Worm (Caenorhabditis elegans) whole organism, midembryonic: ENCODE results near the gene F01D5.3.

Experiments
- T22C8.4 ChIP-seq: fragments of 200-800 bp; sonication (Bioruptor generic); IDR thresholded peaks from 2 replicates; pipeline ENCODE4 v1.3.6; 2022; ENCODE audit warnings: missing genetic modification characterization, missing compliant biosample characterization
- cog-1 ChIP-seq: sonication (generic microtip); optimal IDR thresholded peaks from 2 replicates; lab custom pipeline; 2016; ENCODE audit warnings: missing genetic modification characterization, missing compliant biosample characterization
- flt-1 ChIP-seq: fragments of 200-800 bp; sonication (Bioruptor generic); IDR thresholded peaks from 2 replicates; pipeline ENCODE4 v1.3.6; 2022; ENCODE audit warnings: missing genetic modification characterization, missing compliant biosample characterization
- ref-1 ChIP-seq: fragments of 200-800 bp; sonication (Bioruptor generic); conservative IDR thresholded peaks from 2 replicates; pipeline ENCODE4 v1.3.6; 2022; ENCODE audit warnings: missing genetic modification reagents, missing genetic modification characterization, missing compliant biosample characterization
- tab-1 ChIP-seq: fragments of 200-800 bp; sonication (Bioruptor generic); IDR thresholded peaks from 2 replicates; pipeline ENCODE4 v1.3.6; 2022; ENCODE audit warnings: missing genetic modification characterization, missing compliant biosample characterization
- ztf-23 ChIP-seq: fragments of 200-800 bp; sonication (Bioruptor generic); IDR thresholded peaks from 2 replicates; pipeline ENCODE4 v1.3.6; 2022; ENCODE audit warnings: missing genetic modification reagents, missing genetic modification characterization, missing compliant biosample characterization
- ztf-29 ChIP-seq: fragments of 200-800 bp; sonication (Bioruptor generic); IDR thresholded peaks from 2 replicates; pipeline ENCODE4 v1.3.6; 2022; ENCODE audit warnings: missing genetic modification reagents, missing genetic modification characterization, missing compliant biosample characterization

DNA sequence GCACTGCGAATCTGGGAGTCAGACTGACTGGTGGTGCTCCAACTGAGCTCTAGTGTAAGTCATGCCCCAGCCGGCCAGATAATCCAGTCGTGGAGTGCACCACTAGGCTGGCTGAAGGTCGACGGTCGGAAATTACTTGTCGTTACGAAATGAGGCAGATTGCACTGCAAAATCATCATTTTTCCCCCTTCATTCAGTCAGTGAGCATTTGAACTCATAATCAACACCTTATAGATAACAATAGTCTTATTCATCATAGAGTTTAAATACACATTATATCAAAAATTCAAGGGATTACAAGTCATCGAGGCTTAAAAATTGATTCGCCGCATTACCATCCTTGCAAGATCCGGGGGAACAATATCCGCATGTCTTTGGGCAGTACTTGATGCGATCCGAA, 18.1 kb downstream of the F01D5.3 start:
- TF ChIP-seq T22C8.4 (GFP tag; lab: Robert Waterston, UW) (no peak), cog-1 (no peak), ref-1 (GFP tag; lab: Robert Waterston, UW) (no peak), flt-1 (GFP tag; lab: Robert Waterston, UW) (no peak), ztf-29 (GFP tag; lab: Robert Waterston, UW) (no peak), tab-1 (no peak), ztf-23 (GFP tag; lab: Robert Waterston, UW) (no peak)
